Worm (Caenorhabditis elegans) whole organism, L3 larva: ENCODE data around the gene sups-1.

Experiments used
- hmg-11 ChIP-seq: sonication (generic microtip); optimal IDR thresholded peaks from 2 replicates; lab custom pipeline; 2016; ENCODE audit warnings: missing genetic modification characterization, missing compliant biosample characterization
- lin-15B ChIP-seq: fragments of 150-350 bp; optimal IDR thresholded peaks from 2 replicates; lab custom pipeline; 2014; ENCODE audit warnings: missing biosample characterization, missing genetic modification characterization
- nhr-28 ChIP-seq: fragments of 150-350 bp; optimal IDR thresholded peaks from 2 replicates; lab custom pipeline; 2014; ENCODE audit warnings: missing biosample characterization, missing genetic modification characterization
- unc-62 ChIP-seq: fragments of 150-350 bp; sonication (generic microtip); optimal IDR thresholded peaks from 4 replicates; lab custom pipeline; 2014; ENCODE audit warnings: missing biosample characterization, missing genetic modification reagents, missing genetic modification characterization

DNA sequence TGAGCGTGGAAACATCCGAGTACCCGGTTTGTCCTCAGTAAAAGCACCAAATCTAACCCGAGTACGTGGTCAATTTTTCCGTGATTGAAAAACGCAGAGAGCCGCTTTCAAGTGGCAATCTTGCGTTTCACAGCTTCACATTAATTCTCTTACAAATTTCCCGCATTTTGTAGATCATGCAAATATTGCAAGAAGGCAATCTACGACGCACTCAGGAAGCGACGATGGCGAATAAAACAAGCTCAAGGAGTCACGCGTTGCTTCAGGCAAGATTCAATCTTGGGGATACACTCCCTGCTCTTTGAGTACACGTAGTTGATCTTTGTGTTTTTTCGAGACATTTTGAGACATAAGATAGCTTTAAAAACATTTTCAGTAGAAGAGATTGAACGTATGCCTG lies 16.0 kb upstream of the sups-1 start:
- no peak for TF ChIP-seq unc-62 (GFP tag; lab: Kevin White, UChicago)
- no peak for TF ChIP-seq hmg-11 (tag; lab: Kevin White, UChicago)
- TF ChIP-seq nhr-28 (tag; lab: Kevin White, UChicago) = no peak
- no peak for TF ChIP-seq lin-15B (tag; lab: Kevin White, UChicago)
